Fruit fly (Drosophila melanogaster) whole organism, embryonic: ENCODE measurements around the gene CG13671.

Experiments used
- Asciz ChIP-seq: fragments of 200-800 bp; sonication (Bioruptor generic); optimal IDR thresholded peaks from 2 replicates; lab custom pipeline; 2017; ENCODE audit warnings: missing biosample characterization, mild to moderate bottlenecking, missing genetic modification characterization, missing genetic modification reagents
- Atf-2 ChIP-seq: fragments of 200-800 bp; sonication (Bioruptor generic); optimal IDR thresholded peaks from 2 replicates; lab custom pipeline; 2016; ENCODE audit warnings: missing biosample characterization, missing genetic modification characterization
- Atf3 ChIP-seq: fragments of 200-800 bp; sonication (Bioruptor generic); optimal IDR thresholded peaks from 3 replicates; lab custom pipeline; 2016; ENCODE audit warnings: missing biosample characterization, missing genetic modification characterization
- Bteb2 ChIP-seq: fragments of 200-800 bp; sonication (Bioruptor generic); optimal IDR thresholded peaks from 2 replicates; lab custom pipeline; 2016; ENCODE audit warnings: missing biosample characterization, missing genetic modification characterization
- CG10209 ChIP-seq: fragments of 200-800 bp; sonication (Bioruptor generic); optimal IDR thresholded peaks from 3 replicates; lab custom pipeline; 2017; ENCODE audit warnings: missing biosample characterization, mild to moderate bottlenecking, missing genetic modification characterization, missing genetic modification reagents
- CG10274 ChIP-seq: fragments of 200-800 bp; sonication (Bioruptor generic); optimal IDR thresholded peaks from 3 replicates; lab custom pipeline; 2017; ENCODE audit warnings: missing biosample characterization, mild to moderate bottlenecking, missing genetic modification characterization
- CG10366 ChIP-seq: fragments of 200-800 bp; sonication (Bioruptor generic); IDR thresholded peaks from 2 replicates; pipeline ENCODE4 v1.3.6; 2022; ENCODE audit warnings: missing biosample characterization, missing genetic modification characterization
- CG10959 ChIP-seq: fragments of 200-800 bp; sonication (Bioruptor generic); IDR thresholded peaks from 2 replicates; pipeline ENCODE4 v1.3.6; 2022; ENCODE audit warnings: missing biosample characterization, missing genetic modification characterization
- CG11504 ChIP-seq: fragments of 200-800 bp; sonication (Bioruptor generic); optimal IDR thresholded peaks from 3 replicates; lab custom pipeline; 2019; ENCODE audit warnings: missing biosample characterization, mild to moderate bottlenecking, missing genetic modification characterization, moderate library complexity
- CG11560 ChIP-seq: fragments of 200-800 bp; sonication (Bioruptor generic); IDR thresholded peaks from 3 replicates; pipeline ENCODE4 v1.3.6; 2022; ENCODE audit warnings: missing biosample characterization, missing genetic modification characterization
- CG12744 ChIP-seq: fragments of 200-800 bp; sonication (Bioruptor generic); optimal IDR thresholded peaks from 2 replicates; lab custom pipeline; 2016; ENCODE audit warnings: missing biosample characterization, missing genetic modification characterization
- CG13424 ChIP-seq: fragments of 200-800 bp; sonication (Bioruptor generic); optimal IDR thresholded peaks from 2 replicates; lab custom pipeline; 2019; ENCODE audit warnings: missing biosample characterization, mild to moderate bottlenecking, missing genetic modification characterization, moderate library complexity
- CG14667 ChIP-seq: fragments of 200-800 bp; sonication (Bioruptor generic); IDR thresholded peaks from 2 replicates; pipeline ENCODE4 v1.3.6; 2022; ENCODE audit warnings: missing biosample characterization, missing genetic modification characterization
- CG15601 ChIP-seq: fragments of 200-800 bp; sonication (Bioruptor generic); optimal IDR thresholded peaks from 3 replicates; lab custom pipeline; 2019; ENCODE audit warnings: missing biosample characterization, mild to moderate bottlenecking, missing genetic modification characterization, moderate library complexity
- CG17802 ChIP-seq: fragments of 200-800 bp; sonication (Bioruptor generic); optimal IDR thresholded peaks from 2 replicates; lab custom pipeline; 2018; ENCODE audit warnings: missing biosample characterization, mild to moderate bottlenecking, missing genetic modification characterization, moderate library complexity
- CG18262 ChIP-seq: fragments of 200-800 bp; optimal IDR thresholded peaks from 3 replicates; lab custom pipeline; 2019; ENCODE audit warnings: missing biosample characterization, mild to moderate bottlenecking, missing genetic modification characterization, moderate library complexity
- CG2199 ChIP-seq: fragments of 200-800 bp; sonication (Bioruptor generic); IDR thresholded peaks from 3 replicates; pipeline ENCODE4 v1.3.6; 2022; ENCODE audit warnings: missing biosample characterization, missing genetic modification characterization
- CG3281 ChIP-seq: fragments of 200-800 bp; sonication (Bioruptor generic); optimal IDR thresholded peaks from 3 replicates; lab custom pipeline; 2017; ENCODE audit warnings: missing biosample characterization, mild to moderate bottlenecking, missing genetic modification characterization
- CG3726 ChIP-seq: fragments of 200-800 bp; sonication (Bioruptor generic); IDR thresholded peaks from 3 replicates; pipeline ENCODE4, ENCODE4 v1.3.6; 2022; ENCODE audit warnings: missing biosample characterization, missing genetic modification characterization
- CG3995 ChIP-seq: fragments of 200-800 bp; sonication (Bioruptor generic); optimal IDR thresholded peaks from 3 replicates; lab custom pipeline; 2016; ENCODE audit warnings: missing biosample characterization, missing genetic modification characterization
- CG4730 ChIP-seq: fragments of 200-800 bp; sonication (Bioruptor generic); IDR thresholded peaks from 2 replicates; pipeline ENCODE4 v1.3.6; 2022; ENCODE audit warnings: missing biosample characterization, missing genetic modification characterization
- CG5953 ChIP-seq: fragments of 200-800 bp; sonication (Bioruptor generic); IDR thresholded peaks from 2 replicates; pipeline ENCODE4 v1.3.6; 2022; ENCODE audit warnings: missing biosample characterization, missing genetic modification characterization
- CG6689 ChIP-seq: fragments of 200-800 bp; sonication (Bioruptor generic); IDR thresholded peaks from 2 replicates; pipeline ENCODE4 v1.3.6; 2022; ENCODE audit warnings: missing biosample characterization, missing genetic modification characterization
- CG7357 ChIP-seq: fragments of 200-800 bp; sonication (Bioruptor generic); IDR thresholded peaks from 3 replicates; pipeline ENCODE4 v1.3.6; 2022; ENCODE audit warnings: missing biosample characterization, missing genetic modification characterization
- CHES-1-like ChIP-seq: fragments of 200-800 bp; sonication (Bioruptor generic); optimal IDR thresholded peaks from 2 replicates; lab custom pipeline; 2016; ENCODE audit warnings: missing biosample characterization, missing genetic modification characterization
- CoRest ChIP-seq: fragments of 200-800 bp; sonication (Bioruptor generic); optimal IDR thresholded peaks from 3 replicates; lab custom pipeline; 2018; ENCODE audit warnings: missing biosample characterization, mild to moderate bottlenecking, missing genetic modification characterization, moderate library complexity
- Dp ChIP-seq: fragments of 200-800 bp; sonication (Bioruptor generic); optimal IDR thresholded peaks from 2 replicates; lab custom pipeline; 2018; ENCODE audit warnings: missing biosample characterization, mild to moderate bottlenecking, missing genetic modification characterization, moderate library complexity
- GATAe ChIP-seq: fragments of 200-800 bp; sonication (Bioruptor generic); conservative IDR thresholded peaks from 2 replicates; pipeline ENCODE4 v1.3.6; 2022; ENCODE audit warnings: missing biosample characterization, missing genetic modification characterization
- H15 ChIP-seq: fragments of 200-800 bp; sonication (Bioruptor generic); IDR thresholded peaks from 3 replicates; pipeline ENCODE4 v1.3.6; 2022; ENCODE audit warnings: missing biosample characterization, missing genetic modification characterization
- Mad ChIP-seq: fragments of 200-800 bp; sonication (Bioruptor generic); optimal IDR thresholded peaks from 2 replicates; lab custom pipeline; 2016; ENCODE audit warnings: missing biosample characterization, missing genetic modification characterization
- Meics ChIP-seq: fragments of 200-800 bp; sonication (Bioruptor generic); optimal IDR thresholded peaks from 2 replicates; lab custom pipeline; 2017; ENCODE audit warnings: missing biosample characterization, mild to moderate bottlenecking, missing genetic modification characterization
- Pdp1 ChIP-seq, 2 experiments: fragments of 200-800 bp; sonication (Bioruptor generic); optimal IDR thresholded peaks; 3 replicates each; lab custom pipeline; 2016; ENCODE audit warnings: missing biosample characterization in 2 of 2, missing genetic modification characterization in 2 of 2, mild to moderate bottlenecking in 1 of 2, moderate library complexity in 1 of 2
- Ptx1 ChIP-seq: fragments of 200-800 bp; sonication (Bioruptor generic); IDR thresholded peaks from 2 replicates; pipeline ENCODE4 v1.3.6; 2022; ENCODE audit warnings: missing biosample characterization, missing genetic modification characterization
- Sox102F ChIP-seq: fragments of 200-800 bp; sonication (Bioruptor generic); optimal IDR thresholded peaks from 2 replicates; lab custom pipeline; 2018; ENCODE audit warnings: missing biosample characterization, mild to moderate bottlenecking, missing genetic modification characterization, moderate library complexity
- Spps ChIP-seq: fragments of 200-800 bp; sonication (Bioruptor generic); optimal IDR thresholded peaks from 2 replicates; lab custom pipeline; 2018; ENCODE audit warnings: missing biosample characterization, mild to moderate bottlenecking, missing genetic modification characterization
- Taf1 ChIP-seq: fragments of 200-800 bp; sonication (Bioruptor generic); IDR thresholded peaks from 2 replicates; pipeline ENCODE4 v1.3.6; 2022; ENCODE audit warnings: missing biosample characterization, missing genetic modification characterization
- bigmax ChIP-seq: fragments of 200-800 bp; sonication (Bioruptor generic); optimal IDR thresholded peaks from 2 replicates; lab custom pipeline; 2018; ENCODE audit warnings: missing biosample characterization, mild to moderate bottlenecking, missing genetic modification characterization
- bsh ChIP-seq, 2 experiments: fragments of 200-800 bp; sonication (Bioruptor generic); optimal IDR thresholded peaks; 2 replicates each; lab custom pipeline; 2017 to 2018; ENCODE audit warnings: mild to moderate bottlenecking in 2 of 2, missing biosample characterization in 2 of 2, missing genetic modification characterization in 2 of 2, moderate library complexity in 1 of 2
- crol ChIP-seq: fragments of 200-800 bp; sonication (Bioruptor generic); IDR thresholded peaks from 2 replicates; pipeline ENCODE4 v1.3.6; 2022; ENCODE audit warnings: missing biosample characterization, missing genetic modification characterization
- en ChIP-seq: fragments of 200-800 bp; sonication (Bioruptor generic); optimal IDR thresholded peaks from 2 replicates; lab custom pipeline; 2016; ENCODE audit warnings: missing biosample characterization, missing genetic modification characterization
- eyg ChIP-seq: fragments of 200-800 bp; sonication (Bioruptor generic); optimal IDR thresholded peaks from 3 replicates; lab custom pipeline; 2016; ENCODE audit warnings: missing biosample characterization, missing genetic modification characterization
- ftz-f1 ChIP-seq: fragments of 200-800 bp; sonication (Bioruptor generic); optimal IDR thresholded peaks from 2 replicates; lab custom pipeline; 2016; ENCODE audit warnings: missing biosample characterization, missing genetic modification characterization
- gsb-n ChIP-seq: fragments of 200-800 bp; sonication (Bioruptor generic); optimal IDR thresholded peaks from 3 replicates; lab custom pipeline; 2018; ENCODE audit warnings: missing biosample characterization, mild to moderate bottlenecking, missing genetic modification characterization
- gt ChIP-seq: fragments of 200-800 bp; sonication (Bioruptor generic); IDR thresholded peaks from 2 replicates; pipeline ENCODE4 v1.3.6; 2022; ENCODE audit warnings: missing biosample characterization, missing genetic modification characterization
- knrl ChIP-seq: fragments of 200-800 bp; sonication (Bioruptor generic); IDR thresholded peaks from 3 replicates; pipeline ENCODE4 v1.3.6; 2022; ENCODE audit warnings: missing biosample characterization, missing genetic modification characterization; ENCODE audit not compliant: partially characterized antibody
- lmd ChIP-seq: fragments of 200-800 bp; sonication (Bioruptor generic); IDR thresholded peaks from 2 replicates; pipeline ENCODE4 v1.3.6; 2022; ENCODE audit warnings: missing biosample characterization, missing genetic modification characterization
- luna ChIP-seq: fragments of 200-800 bp; sonication (Bioruptor generic); optimal IDR thresholded peaks from 2 replicates; lab custom pipeline; 2016; ENCODE audit warnings: missing biosample characterization, missing genetic modification characterization
- pb ChIP-seq: fragments of 200-800 bp; sonication (Bioruptor generic); optimal IDR thresholded peaks from 3 replicates; lab custom pipeline; 2016; ENCODE audit warnings: missing biosample characterization, missing genetic modification characterization
- ranshi ChIP-seq: fragments of 200-800 bp; sonication (Bioruptor generic); IDR thresholded peaks from 2 replicates; pipeline ENCODE4 v1.3.6; 2022; ENCODE audit warnings: missing biosample characterization, missing genetic modification characterization
- salm ChIP-seq: fragments of 200-800 bp; sonication (Bioruptor generic); optimal IDR thresholded peaks from 2 replicates; lab custom pipeline; 2018; ENCODE audit warnings: missing biosample characterization, mild to moderate bottlenecking, missing genetic modification characterization
- sens-2 ChIP-seq: fragments of 200-800 bp; sonication (Bioruptor generic); IDR thresholded peaks from 2 replicates; pipeline ENCODE4 v1.3.6; 2022; ENCODE audit warnings: missing biosample characterization, missing genetic modification characterization
- sisA ChIP-seq: fragments of 200-800 bp; sonication (Bioruptor generic); IDR thresholded peaks from 2 replicates; pipeline ENCODE4 v1.3.6; 2022; ENCODE audit warnings: missing biosample characterization, missing genetic modification characterization
- zfh2 ChIP-seq: fragments of 200-800 bp; sonication (Bioruptor generic); optimal IDR thresholded peaks from 2 replicates; lab custom pipeline; 2016; ENCODE audit warnings: missing biosample characterization, missing genetic modification characterization

Gene CG13671

dm6 chr3L:8314788-8315140 lies 14.9 kb downstream of the CG13671 start (continued):
- no peak for TF ChIP-seq Atf-2 (GFP tag; lab: Kevin White, UChicago)
- TF ChIP-seq CG4730, result no peak
- TF ChIP-seq CG18262 (tag; lab: Kevin White, UChicago), result no peak
- no peak for TF ChIP-seq CHES-1-like
- no peak for TF ChIP-seq CG3995 (GFP tag; lab: Kevin White, UChicago)
- no peak for TF ChIP-seq CG12744 (GFP tag; lab: Kevin White, UChicago)
- no peak for TF ChIP-seq CG2199
- no peak for TF ChIP-seq CG11504
- TF ChIP-seq CG10366 (GFP tag; lab: Robert Waterston, UW), result peak; percentile 15; the same call in 1 of the 2 replicates
- no peak for TF ChIP-seq Pdp1 (GFP tag; optimal IDR thresholded peaks at IDR 0.05; lab: Kevin White, UChicago)
- no peak for TF ChIP-seq ftz-f1 (GFP tag; lab: Kevin White, UChicago)
- TF ChIP-seq Ptx1 (GFP tag; lab: Robert Waterston, UW), result no peak
- TF ChIP-seq en (GFP tag; lab: Kevin White, UChicago), result no peak
- no peak for TF ChIP-seq GATAe (GFP tag; lab: Robert Waterston, UW)
- no peak for TF ChIP-seq Asciz (GFP tag; lab: Kevin White, UChicago)
- no peak for TF ChIP-seq gsb-n
- no peak for TF ChIP-seq CG15601 (tag; lab: Kevin White, UChicago)
- no peak for TF ChIP-seq Spps (tag; lab: Kevin White, UChicago)
- no peak for TF ChIP-seq CG14667 (GFP tag; lab: Robert Waterston, UW)
- no peak for TF ChIP-seq knrl (GFP tag; lab: Robert Waterston, UW)
- TF ChIP-seq Sox102F (GFP tag; lab: Kevin White, UChicago), result no peak
- TF ChIP-seq eyg (GFP tag; lab: Kevin White, UChicago), result no peak
- TF ChIP-seq lmd (GFP tag; lab: Robert Waterston, UW), result peak; percentile 44
- no peak for TF ChIP-seq Mad (GFP tag; lab: Kevin White, UChicago)
- TF ChIP-seq bigmax (GFP tag; lab: Kevin White, UChicago), result no peak
- peak; percentile 34 for TF ChIP-seq CG3281 (GFP tag; lab: Kevin White, UChicago)
- no peak for TF ChIP-seq CG10209 (GFP tag; lab: Kevin White, UChicago)
- TF ChIP-seq pb, result no peak
- no peak for TF ChIP-seq CG10959 (GFP tag; lab: Robert Waterston, UW)
- no peak for TF ChIP-seq sisA
- TF ChIP-seq Bteb2 (GFP tag; lab: Kevin White, UChicago), result no peak
- no peak for TF ChIP-seq crol (GFP tag; lab: Robert Waterston, UW)
- peak; percentile 17 for TF ChIP-seq CG13424 (tag; lab: Kevin White, UChicago)
- TF ChIP-seq H15 (GFP tag; lab: Robert Waterston, UW), result no peak
- TF ChIP-seq CG5953 (GFP tag; lab: Robert Waterston, UW), result no peak
- TF ChIP-seq bsh (GFP tag; optimal IDR thresholded peaks at IDR 0.05; lab: Kevin White, UChicago), result peak in 1 of 2 experiments; percentile 16
- TF ChIP-seq zfh2 (GFP tag; lab: Kevin White, UChicago), result no peak
- peak; percentile 47; the same call in 1 of the 2 replicates for TF ChIP-seq Taf1
- TF ChIP-seq gt (GFP tag; lab: Robert Waterston, UW), result no peak
- TF ChIP-seq CoRest, result no peak
- no peak for TF ChIP-seq CG17802 (tag; lab: Kevin White, UChicago)
- TF ChIP-seq luna (GFP tag; lab: Kevin White, UChicago), result no peak
- peak; percentile 51 for TF ChIP-seq Meics (GFP tag; lab: Kevin White, UChicago)
- 0 out of 2 replicates have a peak, but pooled peaks have one; percentile 36 for TF ChIP-seq ranshi (GFP tag; lab: Robert Waterston, UW)
- TF ChIP-seq CG3726 (GFP tag; lab: Robert Waterston, UW), result no peak
- TF ChIP-seq CG6689, result peak; percentile 42; the same call in 1 of the 2 replicates
- TF ChIP-seq Atf3 (GFP tag; lab: Kevin White, UChicago), result no peak
- no peak for TF ChIP-seq salm (tag; lab: Kevin White, UChicago)
- TF ChIP-seq Dp (GFP tag; lab: Kevin White, UChicago), result no peak
- TF ChIP-seq CG7357, result no peak
- TF ChIP-seq CG10274, result no peak
- no peak for TF ChIP-seq CG11560 (tag; lab: Robert Waterston, UW)
- TF ChIP-seq sens-2 (GFP tag; lab: Robert Waterston, UW), result no peak
